Fruit fly (Drosophila melanogaster) whole organism: ENCODE data around the gene Nepl19.

Source experiments
- CG8478 ChIP-seq: fragments of >200 bp; optimal IDR thresholded peaks from 2 replicates; lab custom pipeline; 2018; ENCODE audit warnings: inconsistent platforms
- Dll ChIP-seq: fragments of >200 bp; optimal IDR thresholded peaks from 2 replicates; lab custom pipeline; 2017
- EcR ChIP-seq, 2 experiments: fragments of >200 bp; optimal IDR thresholded peaks; 2 replicates each; lab custom pipeline; 2017; ENCODE audit warnings: missing biosample characterization in 2 of 2, missing genetic modification characterization in 2 of 2, missing genetic modification reagents in 2 of 2
- pan ChIP-seq: fragments of >200 bp; optimal IDR thresholded peaks from 2 replicates; lab custom pipeline; 2017
- psq ChIP-seq: fragments of >200 bp; optimal IDR thresholded peaks from 2 replicates; lab custom pipeline; 2017

DNA sequence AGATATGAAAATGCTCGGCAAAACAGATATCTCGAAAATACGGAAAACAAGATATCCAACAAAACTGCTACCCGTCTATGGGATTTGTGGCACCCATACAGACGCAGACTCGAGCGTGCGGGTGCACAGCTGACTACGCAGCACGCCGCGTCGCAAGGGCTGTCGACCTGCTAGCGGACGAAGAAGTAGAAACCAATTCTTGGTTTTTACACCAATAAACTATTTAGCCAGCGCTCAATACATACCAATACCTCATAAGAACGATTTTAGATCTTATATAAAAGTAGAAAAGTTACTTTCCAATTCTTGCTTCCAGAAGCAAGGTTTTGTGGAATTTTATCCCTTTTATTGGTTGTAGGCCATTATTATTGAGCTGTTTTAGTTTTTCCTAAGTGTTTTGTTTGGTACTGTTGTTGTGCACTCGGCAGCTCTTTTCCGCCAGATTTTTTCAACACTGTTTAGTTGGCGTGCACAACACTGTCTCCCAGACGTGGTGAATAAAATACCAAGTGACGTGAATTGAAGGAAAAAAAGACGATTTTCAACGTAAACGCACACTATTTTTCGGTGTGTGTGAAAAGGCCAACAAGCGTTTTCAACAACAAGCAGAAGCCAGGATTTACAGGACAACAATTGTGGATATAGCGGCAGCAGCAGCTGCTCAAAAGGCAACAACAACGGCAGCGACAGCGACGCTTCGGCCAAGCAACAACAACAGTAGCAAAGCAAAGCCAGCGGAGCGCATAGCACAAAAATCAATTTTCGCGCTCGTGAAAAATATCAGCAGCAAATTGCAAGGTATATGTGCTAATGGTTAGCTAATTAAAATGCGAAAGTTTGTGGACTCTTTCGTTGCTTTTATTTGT lies 8.9 kb upstream of the Nepl19 start:
- TF ChIP-seq psq (lab: Kevin White, UChicago) (no peak), pan (lab: Kevin White, UChicago) (no peak), EcR (GFP tag; optimal IDR thresholded peaks at IDR 0.05; lab: Kevin White, UChicago) (peak in 1 of 2 experiments; percentile 88), CG8478 (lab: Kevin White, UChicago) (no peak), Dll (lab: Kevin White, UChicago) (no peak)
